ENCODE assay signal across 3 fruit fly cellular contexts in genomic region chrX:7543891-7544290, dm6.
TF ChIP-seq lines count a peak whose summit lies in the region.

No protein-coding gene starts in this region.

TF ChIP-seq in whole organism, embryonic, 481 proteins besides CTCF, POLR2A, EP300 and RAD21 (continued from another document):
- TF ChIP-seq pzg (GFP tag; optimal IDR thresholded peaks at IDR 0.05; lab: Kevin White, UChicago), result no peak
- TF ChIP-seq CG4404 (GFP tag; IDR thresholded peaks at IDR 0.05; lab: Robert Waterston, UW), result peak; percentile 11; the same call in 1 of the 2 replicates
- no peak for TF ChIP-seq aop (GFP tag; IDR thresholded peaks at IDR 0.05; lab: Robert Waterston, UW)
- peak; percentile 1 for TF ChIP-seq Sox102F (GFP tag; optimal IDR thresholded peaks at IDR 0.05; lab: Kevin White, UChicago)
- no peak for TF ChIP-seq Kr (GFP tag; optimal IDR thresholded peaks at IDR 0.05; lab: Kevin White, UChicago)
- peak; percentile 14 for TF ChIP-seq gem (tag; optimal IDR thresholded peaks at IDR 0.05; lab: Kevin White, UChicago)
- TF ChIP-seq PHDP (tag; optimal IDR thresholded peaks at IDR 0.05; lab: Kevin White, UChicago), result no peak
- no peak for TF ChIP-seq pb (GFP tag; optimal IDR thresholded peaks at IDR 0.05; lab: Kevin White, UChicago)
- peak; percentile 9 for TF ChIP-seq CG9727 (GFP tag; optimal IDR thresholded peaks at IDR 0.05; lab: Kevin White, UChicago)
- TF ChIP-seq Drgx (GFP tag; IDR thresholded peaks at IDR 0.05; lab: Robert Waterston, UW), result peak; percentile 60
- TF ChIP-seq CG17912 (GFP tag; optimal IDR thresholded peaks at IDR 0.05; lab: Kevin White, UChicago), result no peak
- TF ChIP-seq CG7372 (GFP tag; IDR thresholded peaks at IDR 0.05; lab: Robert Waterston, UW), result no peak
- no peak for TF ChIP-seq dpn (GFP tag; optimal IDR thresholded peaks at IDR 0.05; lab: Kevin White, UChicago)
- no peak for TF ChIP-seq Antp (GFP tag; optimal IDR thresholded peaks at IDR 0.05; lab: Kevin White, UChicago)
- TF ChIP-seq prd (optimal IDR thresholded peaks at IDR 0.05; lab: Kevin White, UChicago), result no peak
- TF ChIP-seq prd (GFP tag; IDR thresholded peaks at IDR 0.05; lab: Robert Waterston, UW), result peak; percentile 65; the same call in 2 of the 3 replicates

TF ChIP-seq in whole organism, prepupa, 60 proteins besides CTCF, POLR2A, EP300 and RAD21 (continued from another document):
- TF ChIP-seq CG32006 (GFP tag; optimal IDR thresholded peaks at IDR 0.05; lab: Kevin White, UChicago) (peak; percentile 72), vri (GFP tag; optimal IDR thresholded peaks at IDR 0.05; lab: Kevin White, UChicago) (peak; percentile 35), cyc (GFP tag; optimal IDR thresholded peaks at IDR 0.05; lab: Kevin White, UChicago) (peak; percentile 57), eg (GFP tag; IDR thresholded peaks at IDR 0.05; lab: Robert Waterston, UW) (peak; percentile 63), Sox102F (GFP tag; optimal IDR thresholded peaks at IDR 0.05; lab: Kevin White, UChicago) (peak; percentile 55), Eip75B (GFP tag; optimal IDR thresholded peaks at IDR 0.05; lab: Kevin White, UChicago) (peak; percentile 71), Gug (GFP tag; IDR thresholded peaks at IDR 0.05; lab: Robert Waterston, UW) (peak; percentile 50; the same call in 1 of the 2 replicates), dac (GFP tag; optimal IDR thresholded peaks at IDR 0.05; lab: Kevin White, UChicago) (peak; percentile 16), Ets21C (GFP tag; optimal IDR thresholded peaks at IDR 0.05; lab: Kevin White, UChicago) (peak; percentile 19), pdm3 (GFP tag; optimal IDR thresholded peaks at IDR 0.05; lab: Kevin White, UChicago) (peak; percentile 77), Met (GFP tag; optimal IDR thresholded peaks at IDR 0.05; lab: Kevin White, UChicago) (peak; percentile 73), CG7368 (GFP tag; optimal IDR thresholded peaks at IDR 0.05; lab: Kevin White, UChicago) (peak; percentile 69), OdsH (GFP tag; optimal IDR thresholded peaks at IDR 0.05; lab: Kevin White, UChicago) (peak; percentile 68), CG6792 (GFP tag; optimal IDR thresholded peaks at IDR 0.05; lab: Kevin White, UChicago) (peak; percentile 56), CG6163 (GFP tag; IDR thresholded peaks at IDR 0.05; lab: Robert Waterston, UW) (peak; percentile 74; the same call in 2 of the 3 replicates), CG11762 (GFP tag; optimal IDR thresholded peaks at IDR 0.05; lab: Kevin White, UChicago; ENCODE audit: insufficient read depth) (peak; percentile 43), Hr39 (GFP tag; optimal IDR thresholded peaks at IDR 0.05; lab: Kevin White, UChicago) (peak; percentile 60), lz (GFP tag; optimal IDR thresholded peaks at IDR 0.05; lab: Kevin White, UChicago) (peak; percentile 41), Sox15 (GFP tag; optimal IDR thresholded peaks at IDR 0.05; lab: Kevin White, UChicago) (peak; percentile 3), CG8632 (GFP tag; optimal IDR thresholded peaks at IDR 0.05; lab: Kevin White, UChicago) (peak; percentile 64), acj6 (GFP tag; optimal IDR thresholded peaks at IDR 0.05; lab: Kevin White, UChicago) (peak; percentile 67), Smox (GFP tag; optimal IDR thresholded peaks at IDR 0.05; lab: Kevin White, UChicago) (peak; percentile 46), esn (GFP tag; optimal IDR thresholded peaks at IDR 0.05; lab: Kevin White, UChicago) (peak; percentile 68), CG3919 (GFP tag; optimal IDR thresholded peaks at IDR 0.05; lab: Kevin White, UChicago) (peak; percentile 73), svp (GFP tag; lab: Kevin White, UChicago) (peak; percentile 75), CG8319 (GFP tag; optimal IDR thresholded peaks at IDR 0.05; lab: Kevin White, UChicago) (peak; percentile 18), CG6276 (GFP tag; optimal IDR thresholded peaks at IDR 0.05; lab: Kevin White, UChicago) (peak; percentile 21), fd85E (GFP tag; optimal IDR thresholded peaks at IDR 0.05; lab: Kevin White, UChicago) (no peak), CG6854 (GFP tag; optimal IDR thresholded peaks at IDR 0.05; lab: Kevin White, UChicago) (no peak), CG1621 (tag; optimal IDR thresholded peaks at IDR 0.05; lab: Kevin White, UChicago) (peak; percentile 68), Sox14 (GFP tag; optimal IDR thresholded peaks at IDR 0.05; lab: Kevin White, UChicago) (peak; percentile 73), Eip78C (GFP tag; lab: Kevin White, UChicago) (peak; percentile 92), spab (GFP tag; optimal IDR thresholded peaks at IDR 0.05; lab: Kevin White, UChicago) (peak; percentile 52), Eip93F (GFP tag; optimal IDR thresholded peaks at IDR 0.05; lab: Kevin White, UChicago) (no peak), topi (GFP tag; optimal IDR thresholded peaks at IDR 0.05; lab: Kevin White, UChicago) (peak; percentile 71), dsx (GFP tag; optimal IDR thresholded peaks at IDR 0.05; lab: Kevin White, UChicago; ENCODE audit: poor library complexity, severe bottlenecking) (peak; percentile 40)

TF ChIP-seq in whole organism, wandering third instar larva, 38 proteins besides CTCF, POLR2A, EP300 and RAD21 (continued from another document):
- TF ChIP-seq tai (GFP tag; optimal IDR thresholded peaks at IDR 0.05; lab: Kevin White, UChicago), result no peak
- TF ChIP-seq brk (GFP tag; optimal IDR thresholded peaks at IDR 0.05; lab: Kevin White, UChicago), result no peak
- no peak for TF ChIP-seq Hr78 (GFP tag; optimal IDR thresholded peaks at IDR 0.05; lab: Kevin White, UChicago)
- TF ChIP-seq usp (GFP tag; optimal IDR thresholded peaks at IDR 0.05; lab: Kevin White, UChicago), result no peak
- peak; percentile 5 for TF ChIP-seq psq (GFP tag; optimal IDR thresholded peaks at IDR 0.05; lab: Kevin White, UChicago)
- TF ChIP-seq foxo (GFP tag; optimal IDR thresholded peaks at IDR 0.05; lab: Kevin White, UChicago), result peak in 1 of 2 experiments; percentile 46
TF ChIP-seq in whole organism, wandering third instar larva: peak in this region for 13.
